Worm (Caenorhabditis elegans): ENCODE data around the gene Y54G2A.45.

ce11 chrIV:2835364-2835763 lies 29.7 kb downstream of the Y54G2A.45 start, which contains the start of gene clec-82:
- no peak for TF ChIP-seq ZK546.5 (tag; optimal IDR thresholded peaks at IDR 0.05)
- TF ChIP-seq aly-2 (tag; optimal IDR thresholded peaks at IDR 0.05): no peak
- TF ChIP-seq nhr-11 (tag; optimal IDR thresholded peaks at IDR 0.05): no peak
- no peak for TF ChIP-seq lin-39 (tag; optimal IDR thresholded peaks at IDR 0.05)
- TF ChIP-seq pha-4 (tag; optimal IDR thresholded peaks at IDR 0.05): no peak
- no peak for TF ChIP-seq nhr-25 (tag; optimal IDR thresholded peaks at IDR 0.05)
- TF ChIP-seq ztf-4 (tag; optimal IDR thresholded peaks at IDR 0.05): no peak
- TF ChIP-seq nhr-237 (tag; optimal IDR thresholded peaks at IDR 0.05): no peak
- no peak for TF ChIP-seq elt-3 (tag; optimal IDR thresholded peaks at IDR 0.05)
- no peak for TF ChIP-seq egl-27 (tag; optimal IDR thresholded peaks at IDR 0.05)
- no peak for TF ChIP-seq ceh-9 (tag; optimal IDR thresholded peaks at IDR 0.05)
- no peak for TF ChIP-seq unc-62 (GFP tag; optimal IDR thresholded peaks at IDR 0.05)
- no peak for TF ChIP-seq snpc-4 (tag; optimal IDR thresholded peaks at IDR 0.05)

All from whole organism, L3 larva.